Worm (Caenorhabditis elegans): ENCODE measurements around the gene ephx-1.

ce11 chrII:3990706-3991105 is 14.0 kb upstream of the ephx-1 start:
- TF ChIP-seq pes-1 (GFP tag; IDR thresholded peaks at IDR 0.05) (no peak), ama-1 (optimal IDR thresholded peaks at IDR 0.05) (no peak), ets-7 (tag; optimal IDR thresholded peaks at IDR 0.05) (no peak), tbx-11 (GFP tag; IDR thresholded peaks at IDR 0.05) (no peak), B0310.2 (tag; optimal IDR thresholded peaks at IDR 0.05) (no peak), tbx-37 (GFP tag; conservative IDR thresholded peaks at IDR 0.05) (no peak), hnd-1 (tag; optimal IDR thresholded peaks at IDR 0.05) (no peak), sea-1 (GFP tag; conservative IDR thresholded peaks at IDR 0.05) (no peak), ceh-36 (tag; optimal IDR thresholded peaks at IDR 0.05) (no peak), hmbx-1 (tag; optimal IDR thresholded peaks at IDR 0.05) (no peak), flt-1 (GFP tag; IDR thresholded peaks at IDR 0.05) (no peak), hmg-4 (GFP tag; optimal IDR thresholded peaks at IDR 0.05) (no peak), scrt-1 (GFP tag; IDR thresholded peaks at IDR 0.05) (no peak), tra-4 (tag; optimal IDR thresholded peaks at IDR 0.05) (no peak)
